Worm (Caenorhabditis elegans): ENCODE measurements around the gene F22E5.20.

DNA sequence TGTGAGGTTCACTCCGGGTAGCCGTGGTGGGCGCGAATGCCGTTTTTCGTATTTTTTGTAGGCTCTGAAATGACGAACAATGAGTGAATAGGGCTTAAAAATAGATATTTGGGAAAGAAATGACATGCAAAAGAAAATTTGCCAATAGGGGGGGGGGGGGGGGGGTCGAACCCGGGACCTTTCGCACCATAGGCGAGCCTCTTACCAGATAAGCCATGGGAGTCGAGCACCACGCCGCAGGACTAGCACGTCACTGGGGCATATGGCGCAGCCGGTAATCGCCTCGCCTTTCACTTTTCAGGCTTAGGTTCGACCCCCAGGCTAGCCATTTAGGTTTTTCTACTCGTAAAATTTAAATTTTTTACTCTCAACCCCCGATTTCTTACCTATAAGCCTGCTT, 45.8 kb upstream of the F22E5.20 start:
- TF ChIP-seq ceh-9 (tag; optimal IDR thresholded peaks at IDR 0.05) (no peak), hlh-15 (tag; optimal IDR thresholded peaks at IDR 0.05) (no peak), hlh-6 (tag; optimal IDR thresholded peaks at IDR 0.05) (no peak), zip-5 (tag; optimal IDR thresholded peaks at IDR 0.05) (no peak), elt-2 (tag; optimal IDR thresholded peaks at IDR 0.05) (no peak), unc-86 (tag; optimal IDR thresholded peaks at IDR 0.05) (no peak), lin-11 (tag; optimal IDR thresholded peaks at IDR 0.05) (no peak), nhr-11 (tag; optimal IDR thresholded peaks at IDR 0.05) (no peak), hlh-8 (tag; optimal IDR thresholded peaks at IDR 0.05) (no peak), ceh-18 (tag; optimal IDR thresholded peaks at IDR 0.05) (no peak), tbx-2 (tag; optimal IDR thresholded peaks at IDR 0.05) (no peak), F13H6.1 (tag; optimal IDR thresholded peaks at IDR 0.05) (no peak), syd-9 (tag; optimal IDR thresholded peaks at IDR 0.05) (no peak)

Measured in whole organism, late embryonic.